Fruit fly (Drosophila melanogaster) whole organism, adult: Measurements from ENCODE around the gene CG42692.

Experiments
- CG11617 ChIP-seq: fragments of 200-800 bp; sonication (Bioruptor generic); optimal IDR thresholded peaks from 2 replicates; lab custom pipeline; 2017; ENCODE audit warnings: mild to moderate bottlenecking, missing biosample characterization, missing genetic modification reagents, missing genetic modification characterization
- CG12768 ChIP-seq: fragments of 200-800 bp; sonication (Bioruptor generic); optimal IDR thresholded peaks from 2 replicates; lab custom pipeline; 2017; ENCODE audit warnings: missing biosample characterization, missing genetic modification characterization, mild to moderate bottlenecking, moderate library complexity, missing genetic modification reagents
- CG14711 ChIP-seq: fragments of 200-800 bp; sonication (Bioruptor generic); optimal IDR thresholded peaks from 2 replicates; lab custom pipeline; 2018; ENCODE audit warnings: missing biosample characterization, mild to moderate bottlenecking, missing genetic modification characterization, moderate library complexity
- CG1620 ChIP-seq: fragments of 200-800 bp; sonication (Bioruptor generic); optimal IDR thresholded peaks from 2 replicates; lab custom pipeline; 2016; ENCODE audit warnings: missing biosample characterization, missing genetic modification characterization
- CG33017 ChIP-seq: fragments of 200-800 bp; sonication (Bioruptor generic); optimal IDR thresholded peaks from 2 replicates; lab custom pipeline; 2018; ENCODE audit warnings: missing biosample characterization, mild to moderate bottlenecking, missing genetic modification characterization, moderate library complexity
- CG5204 ChIP-seq: fragments of 200-800 bp; sonication (Bioruptor generic); optimal IDR thresholded peaks from 2 replicates; lab custom pipeline; 2016; ENCODE audit warnings: missing biosample characterization, missing genetic modification characterization
- CG7045 ChIP-seq: fragments of 200-800 bp; sonication (Bioruptor generic); optimal IDR thresholded peaks from 2 replicates; lab custom pipeline; 2017; ENCODE audit warnings: missing biosample characterization, mild to moderate bottlenecking, missing genetic modification characterization
- CG7101 ChIP-seq: fragments of 200-800 bp; sonication (Bioruptor generic); optimal IDR thresholded peaks from 2 replicates; lab custom pipeline; 2018; ENCODE audit warnings: missing biosample characterization, mild to moderate bottlenecking, missing genetic modification characterization, moderate library complexity
- Clk ChIP-seq: fragments of 200-800 bp; sonication (Bioruptor generic); optimal IDR thresholded peaks from 2 replicates; lab custom pipeline; 2017; ENCODE audit warnings: missing biosample characterization, missing genetic modification characterization
- Crg-1 ChIP-seq: fragments of 200-800 bp; sonication (Bioruptor generic); optimal IDR thresholded peaks from 2 replicates; lab custom pipeline; 2016; ENCODE audit warnings: missing biosample characterization, missing genetic modification characterization
- Hr96 ChIP-seq: fragments of 200-800 bp; sonication (Bioruptor generic); optimal IDR thresholded peaks from 2 replicates; lab custom pipeline; 2016; ENCODE audit warnings: missing biosample characterization, missing genetic modification characterization
- Mnt ChIP-seq: fragments of 200-800 bp; sonication (Bioruptor generic); optimal IDR thresholded peaks from 2 replicates; lab custom pipeline; 2016; ENCODE audit warnings: missing biosample characterization, mild to moderate bottlenecking, missing genetic modification characterization
- bab1 ChIP-seq: fragments of 200-800 bp; sonication (Bioruptor generic); optimal IDR thresholded peaks from 3 replicates; lab custom pipeline; 2019; ENCODE audit warnings: missing biosample characterization, mild to moderate bottlenecking, missing genetic modification characterization, moderate library complexity
- cic ChIP-seq: fragments of 200-800 bp; sonication (Bioruptor generic); optimal IDR thresholded peaks from 2 replicates; lab custom pipeline; 2017; ENCODE audit warnings: missing biosample characterization, mild to moderate bottlenecking, missing genetic modification characterization, moderate library complexity
- cnc ChIP-seq, 2 experiments: fragments of >200 bp; optimal IDR thresholded peaks; 2 replicates each; lab custom pipeline; 2017
- kay ChIP-seq: fragments of 200-800 bp; sonication (Bioruptor generic); peaks from one replicate; lab custom pipeline; 2016; ENCODE audit warnings: missing biosample characterization, missing genetic modification characterization, borderline replicate concordance
- ovo ChIP-seq: fragments of 200-800 bp; sonication (Bioruptor generic); optimal IDR thresholded peaks from 2 replicates; lab custom pipeline; 2016; ENCODE audit warnings: missing biosample characterization, missing genetic modification characterization
- pad ChIP-seq: fragments of 200-800 bp; sonication (Bioruptor generic); optimal IDR thresholded peaks from 3 replicates; lab custom pipeline; 2017; ENCODE audit warnings: missing biosample characterization, missing genetic modification characterization, mild to moderate bottlenecking, moderate library complexity, missing genetic modification reagents
- tj ChIP-seq: fragments of 200-800 bp; sonication (Bioruptor generic); optimal IDR thresholded peaks from 3 replicates; lab custom pipeline; 2017; ENCODE audit warnings: missing biosample characterization, mild to moderate bottlenecking, missing genetic modification characterization, moderate library complexity
- toe ChIP-seq: fragments of 200-800 bp; sonication (Bioruptor generic); optimal IDR thresholded peaks from 2 replicates; lab custom pipeline; 2016; ENCODE audit warnings: missing biosample characterization, missing genetic modification characterization

The CG42692 gene

DNA sequence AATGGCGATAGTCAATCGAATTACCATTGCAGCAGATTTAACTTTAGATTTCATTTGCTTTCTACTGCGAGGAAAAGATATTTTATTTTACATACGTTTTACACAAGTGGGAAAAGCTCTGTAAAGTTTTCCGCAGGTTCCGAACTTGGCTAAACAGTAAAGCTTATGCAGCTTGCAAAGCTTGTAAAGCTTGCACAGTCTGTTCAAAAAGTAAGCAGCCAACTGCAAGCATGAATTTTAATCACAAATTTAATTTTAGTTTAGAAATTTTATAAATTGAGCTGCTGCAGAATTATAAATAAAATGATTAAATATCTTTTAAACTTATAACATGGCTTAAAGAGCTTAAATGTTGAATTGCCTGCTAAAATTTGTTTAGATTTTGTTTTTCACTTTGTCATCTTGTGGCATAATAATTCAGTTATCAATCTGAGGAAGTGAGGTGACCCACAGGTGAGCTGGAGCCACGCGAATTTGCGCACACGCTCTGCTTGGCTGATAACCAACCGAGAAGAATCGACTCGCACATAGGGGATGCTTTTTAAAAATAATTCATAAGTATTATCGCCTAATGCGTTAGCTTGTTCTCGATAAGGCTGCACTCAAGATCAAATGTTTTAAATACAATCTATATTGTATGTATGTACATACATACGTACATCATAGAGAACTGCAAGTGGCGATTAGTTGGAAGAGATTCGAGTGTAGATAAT lies 3.8 kb downstream of the CG42692 start:
- TF ChIP-seq cic (GFP tag; lab: Kevin White, UChicago) (peak; percentile 56), Crg-1 (GFP tag; lab: Kevin White, UChicago) (no peak), toe (no peak), Clk (GFP tag; lab: Kevin White, UChicago) (no peak), CG33017 (tag; lab: Kevin White, UChicago) (peak; percentile 75), ovo (GFP tag; lab: Kevin White, UChicago) (no peak), CG1620 (GFP tag; lab: Kevin White, UChicago) (no peak), CG12768 (GFP tag; lab: Kevin White, UChicago) (peak; percentile 11), pad (GFP tag; lab: Kevin White, UChicago) (peak; percentile 20), CG7045 (GFP tag; lab: Kevin White, UChicago) (peak; percentile 50), CG5204 (GFP tag; lab: Kevin White, UChicago) (no peak), Hr96 (GFP tag; lab: Kevin White, UChicago) (no peak), CG11617 (GFP tag; lab: Kevin White, UChicago) (no peak), CG14711 (tag; lab: Kevin White, UChicago) (peak; percentile 36), kay (peak; percentile 72), cnc (optimal IDR thresholded peaks at IDR 0.05; lab: Kevin White, UChicago) (peak in 1 of 2 experiments; percentile 49), bab1 (GFP tag; lab: Kevin White, UChicago) (peak; percentile 20), Mnt (GFP tag; lab: Kevin White, UChicago) (peak; percentile 7), CG7101 (tag; lab: Kevin White, UChicago) (peak; percentile 59), tj (GFP tag; lab: Kevin White, UChicago) (peak; percentile 16)

DNA sequence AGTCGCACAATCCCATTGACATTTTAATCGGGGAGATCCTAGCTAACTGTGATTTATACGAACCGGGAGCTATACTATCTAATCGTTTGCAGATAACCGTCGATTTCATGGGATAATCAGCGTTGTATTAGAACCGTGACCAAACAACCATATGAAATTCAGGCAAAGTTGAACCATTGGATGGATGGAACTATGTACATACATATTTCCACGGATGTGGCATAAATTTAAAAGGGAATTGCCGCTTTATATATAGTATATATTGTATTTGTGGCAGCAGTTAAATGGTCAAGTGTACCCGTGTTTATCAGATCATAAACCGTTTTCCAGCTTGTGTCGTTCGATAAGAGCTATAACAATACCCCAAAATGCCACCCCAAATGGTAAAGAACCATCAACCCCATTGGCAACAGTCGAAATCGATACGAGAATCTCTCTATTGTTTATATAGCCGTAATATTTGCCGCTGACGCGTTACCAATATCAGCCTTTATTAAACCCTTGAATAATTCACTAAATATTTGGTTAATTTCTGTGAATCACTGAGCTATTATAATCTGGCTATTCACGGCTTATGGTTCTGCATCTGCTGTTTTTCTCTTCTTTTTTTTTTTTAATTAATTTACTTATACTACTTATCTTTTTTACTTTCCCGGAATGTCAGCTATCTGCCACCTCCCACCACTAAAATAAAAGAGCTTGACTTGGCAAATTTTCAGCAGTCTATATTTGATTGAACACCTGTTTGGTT lies 4.6 kb downstream of the CG42692 start, which contains the start of gene bgm:
bgm (plus strand) TSS at position 701 of the 751 bp plus-strand sequence.
- no peak for TF ChIP-seq Clk (GFP tag; lab: Kevin White, UChicago)
- TF ChIP-seq CG7101 (tag; lab: Kevin White, UChicago), result no peak

DNA sequence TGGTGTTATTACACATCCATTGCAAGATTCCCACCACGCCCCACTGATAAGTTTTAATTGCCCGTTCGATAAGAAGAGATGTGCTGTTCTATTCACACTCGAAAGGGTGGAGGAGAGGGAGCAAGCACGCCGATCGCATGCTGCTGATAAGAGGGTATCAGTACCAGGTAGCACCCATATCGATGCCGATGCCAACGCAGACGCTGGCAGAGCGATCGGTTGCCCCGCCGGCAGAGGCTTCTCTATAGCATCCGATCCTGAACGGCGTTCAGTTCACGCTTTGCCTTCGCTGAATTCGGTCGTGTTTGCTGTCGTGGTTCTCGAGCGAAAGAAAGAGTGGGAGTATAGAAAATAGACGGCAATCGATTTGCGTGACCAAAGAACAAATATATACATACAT lies 5.6 kb downstream of the CG42692 start:
- TF ChIP-seq CG11617 (GFP tag; lab: Kevin White, UChicago) (no peak), tj (GFP tag; lab: Kevin White, UChicago) (no peak), Mnt (GFP tag; lab: Kevin White, UChicago) (peak; percentile 44), cnc (optimal IDR thresholded peaks at IDR 0.05; lab: Kevin White, UChicago) (no peak), CG33017 (tag; lab: Kevin White, UChicago) (no peak), pad (GFP tag; lab: Kevin White, UChicago) (peak; percentile 15), Hr96 (GFP tag; lab: Kevin White, UChicago) (no peak), Crg-1 (GFP tag; lab: Kevin White, UChicago) (no peak), CG14711 (tag; lab: Kevin White, UChicago) (no peak), cic (GFP tag; lab: Kevin White, UChicago) (peak; percentile 78), CG5204 (GFP tag; lab: Kevin White, UChicago) (no peak), kay (no peak), bab1 (GFP tag; lab: Kevin White, UChicago) (no peak), CG7101 (tag; lab: Kevin White, UChicago) (no peak), CG12768 (GFP tag; lab: Kevin White, UChicago) (no peak)

DNA sequence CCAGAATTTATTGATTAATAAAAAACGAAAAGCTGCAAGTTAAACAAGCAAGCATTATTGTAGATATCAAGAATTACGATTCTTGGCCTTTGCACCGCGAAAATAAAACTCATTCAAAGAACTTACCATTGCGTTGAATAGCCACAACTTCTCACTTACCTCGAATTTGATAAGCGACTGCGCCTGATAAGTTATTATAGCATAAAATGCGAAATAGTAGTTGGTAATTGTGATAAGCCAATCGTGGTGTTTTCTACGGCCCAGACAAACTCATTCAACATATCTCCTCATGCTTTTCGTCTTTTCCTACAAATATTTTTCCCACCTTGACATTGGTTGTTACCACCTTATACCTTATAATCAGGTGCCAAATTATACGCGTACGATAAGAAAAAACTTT lies 7.2 kb downstream of the CG42692 start:
- TF ChIP-seq kay, result no peak
- no peak for TF ChIP-seq CG11617 (GFP tag; lab: Kevin White, UChicago)
- TF ChIP-seq bab1 (GFP tag; lab: Kevin White, UChicago), result no peak
- no peak for TF ChIP-seq CG5204 (GFP tag; lab: Kevin White, UChicago)
- TF ChIP-seq CG14711 (tag; lab: Kevin White, UChicago), result no peak
- TF ChIP-seq cnc (optimal IDR thresholded peaks at IDR 0.05; lab: Kevin White, UChicago), result no peak
- no peak for TF ChIP-seq CG12768 (GFP tag; lab: Kevin White, UChicago)
- no peak for TF ChIP-seq Mnt (GFP tag; lab: Kevin White, UChicago)
- no peak for TF ChIP-seq toe
- TF ChIP-seq Clk (GFP tag; lab: Kevin White, UChicago), result no peak
- TF ChIP-seq Hr96 (GFP tag; lab: Kevin White, UChicago), result no peak
- no peak for TF ChIP-seq pad (GFP tag; lab: Kevin White, UChicago)
- TF ChIP-seq CG7045 (GFP tag; lab: Kevin White, UChicago), result no peak
- TF ChIP-seq CG7101 (tag; lab: Kevin White, UChicago), result no peak

DNA sequence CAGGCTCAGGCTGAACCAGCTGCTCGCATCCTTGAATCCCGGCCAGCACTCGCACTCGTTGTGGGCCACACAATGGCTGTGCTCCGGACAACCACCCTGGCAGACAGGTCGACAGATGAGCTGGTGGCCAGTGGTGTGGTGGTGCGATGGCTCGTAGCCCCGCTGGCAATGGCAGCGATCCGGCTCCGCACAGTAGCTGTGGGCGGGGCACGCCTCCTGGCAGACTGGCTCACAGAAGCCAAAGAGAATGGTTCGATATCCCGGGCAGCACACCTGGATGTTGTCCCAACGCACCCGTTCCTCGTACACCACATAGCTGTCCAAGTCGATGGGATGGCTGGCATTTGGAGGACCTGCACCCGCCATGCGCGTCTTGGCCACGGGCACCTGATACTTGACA lies 11.8 kb downstream of the CG42692 start:
- no peak for TF ChIP-seq pad (GFP tag; lab: Kevin White, UChicago)
- TF ChIP-seq CG7101 (tag; lab: Kevin White, UChicago), result no peak
- TF ChIP-seq CG33017 (tag; lab: Kevin White, UChicago), result no peak
- no peak for TF ChIP-seq Clk (GFP tag; lab: Kevin White, UChicago)
- TF ChIP-seq tj (GFP tag; lab: Kevin White, UChicago), result no peak
- no peak for TF ChIP-seq CG5204 (GFP tag; lab: Kevin White, UChicago)
- no peak for TF ChIP-seq CG11617 (GFP tag; lab: Kevin White, UChicago)
- no peak for TF ChIP-seq toe
- TF ChIP-seq Mnt (GFP tag; lab: Kevin White, UChicago), result no peak
- no peak for TF ChIP-seq CG14711 (tag; lab: Kevin White, UChicago)
- no peak for TF ChIP-seq cnc (optimal IDR thresholded peaks at IDR 0.05; lab: Kevin White, UChicago)
- no peak for TF ChIP-seq kay
- no peak for TF ChIP-seq ovo (GFP tag; lab: Kevin White, UChicago)
- no peak for TF ChIP-seq CG7045 (GFP tag; lab: Kevin White, UChicago)
- TF ChIP-seq CG12768 (GFP tag; lab: Kevin White, UChicago), result no peak
- no peak for TF ChIP-seq Hr96 (GFP tag; lab: Kevin White, UChicago)
- no peak for TF ChIP-seq Crg-1 (GFP tag; lab: Kevin White, UChicago)
- TF ChIP-seq cic (GFP tag; lab: Kevin White, UChicago), result no peak
- TF ChIP-seq bab1 (GFP tag; lab: Kevin White, UChicago), result no peak
- TF ChIP-seq CG1620 (GFP tag; lab: Kevin White, UChicago), result no peak
